Fruit fly (Drosophila melanogaster): ENCODE data around the gene TAF1B.

TAF1B gene

dm6 chr3R:10097531-10098295 is 46.3 kb downstream of the TAF1B start (continued):
- TF ChIP-seq pnt (GFP tag; optimal IDR thresholded peaks at IDR 0.05) (peak; percentile 62), Dbx (GFP tag; IDR thresholded peaks at IDR 0.05) (peak; percentile 70; the same call in 2 of the 3 replicates), CG5180 (GFP tag; optimal IDR thresholded peaks at IDR 0.05) (peak; percentile 27), nerfin-2 (GFP tag; IDR thresholded peaks at IDR 0.05; ENCODE audit: partially characterized antibody) (no peak), schlank (tag; optimal IDR thresholded peaks at IDR 0.05) (peak; percentile 73), az2 (GFP tag; optimal IDR thresholded peaks at IDR 0.05) (peak; percentile 36), Sry-β (GFP tag; optimal IDR thresholded peaks at IDR 0.05) (no peak), CG10959 (GFP tag; IDR thresholded peaks at IDR 0.05) (no peak), CG10274 (GFP tag; optimal IDR thresholded peaks at IDR 0.05) (peak; percentile 78), HmgZ (tag; optimal IDR thresholded peaks at IDR 0.05) (peak; percentile 47), stwl (tag; optimal IDR thresholded peaks at IDR 0.05) (no peak), ase (GFP tag; IDR thresholded peaks at IDR 0.05) (peak; percentile 47; the same call in 1 of the 3 replicates), CG4328 (GFP tag; optimal IDR thresholded peaks at IDR 0.05) (peak; percentile 57), CG16815 (GFP tag; optimal IDR thresholded peaks at IDR 0.05) (peak; percentile 4), CG17361 (GFP tag; IDR thresholded peaks at IDR 0.05) (peak; percentile 60; the same call in 2 of the 3 replicates), Bteb2 (GFP tag; optimal IDR thresholded peaks at IDR 0.05) (peak; percentile 37), CG17328 (GFP tag; IDR thresholded peaks at IDR 0.05) (peak; percentile 56; the same call in 1 of the 2 replicates), caup (GFP tag; optimal IDR thresholded peaks at IDR 0.05; ENCODE audit: severe bottlenecking) (peak; percentile 71), PHDP (tag; optimal IDR thresholded peaks at IDR 0.05) (peak; percentile 67), lbe (GFP tag; optimal IDR thresholded peaks at IDR 0.05) (no peak), CG15073 (GFP tag; optimal IDR thresholded peaks at IDR 0.05) (no peak), pzg (GFP tag; optimal IDR thresholded peaks at IDR 0.05) (no peak), CG6791 (GFP tag; IDR thresholded peaks at IDR 0.05; ENCODE audit: partially characterized antibody) (no peak), CG12942 (GFP tag; optimal IDR thresholded peaks at IDR 0.05) (peak; percentile 41), fru (optimal IDR thresholded peaks at IDR 0.05) (no peak), CG32772 (GFP tag; IDR thresholded peaks at IDR 0.05) (peak; percentile 22; the same call in 1 of the 2 replicates), trem (tag; optimal IDR thresholded peaks at IDR 0.05) (no peak), trh (GFP tag; optimal IDR thresholded peaks at IDR 0.05) (peak; percentile 34), CG10147 (GFP tag; optimal IDR thresholded peaks at IDR 0.05) (peak; percentile 48), CG15011 (GFP tag; optimal IDR thresholded peaks at IDR 0.05) (peak; percentile 33), btn (GFP tag; optimal IDR thresholded peaks at IDR 0.05) (no peak), ATbp (GFP tag; optimal IDR thresholded peaks at IDR 0.05) (peak; percentile 51), CG6683 (GFP tag; optimal IDR thresholded peaks at IDR 0.05) (peak; percentile 54), Hr3 (GFP tag; optimal IDR thresholded peaks at IDR 0.05) (peak; percentile 52), ems (GFP tag; optimal IDR thresholded peaks at IDR 0.05) (peak; percentile 42), pros (GFP tag; optimal IDR thresholded peaks at IDR 0.05) (no peak), CG11560 (tag; IDR thresholded peaks at IDR 0.05) (0 out of 3 replicates have a peak, but pooled peaks have one; percentile 22), CG6654 (GFP tag; optimal IDR thresholded peaks at IDR 0.05) (peak; percentile 9), Ravus (GFP tag; IDR thresholded peaks at IDR 0.05) (no peak), ap (GFP tag; IDR thresholded peaks at IDR 0.05) (0 out of 2 replicates have a peak, but pooled peaks have one; percentile 40), fd64A (GFP tag; optimal IDR thresholded peaks at IDR 0.05) (peak; percentile 41), CG10543 (GFP tag; optimal IDR thresholded peaks at IDR 0.05) (peak; percentile 97), CG4360 (GFP tag; IDR thresholded peaks at IDR 0.05) (peak; percentile 36; the same call in 1 of the 2 replicates), gro (GFP tag; optimal IDR thresholded peaks at IDR 0.05) (peak; percentile 26), HLHmδ (GFP tag; optimal IDR thresholded peaks at IDR 0.05) (peak; percentile 30), slp2 (GFP tag; optimal IDR thresholded peaks at IDR 0.05) (peak; percentile 49), sisA (GFP tag; IDR thresholded peaks at IDR 0.05) (peak; percentile 45; the same call in 1 of the 2 replicates), CG7271 (tag; optimal IDR thresholded peaks at IDR 0.05) (no peak), dan (GFP tag; IDR thresholded peaks at IDR 0.05) (no peak)
